Fruit fly (Drosophila melanogaster): ENCODE data around the gene Spn77Bc.

Gene Spn77Bc

DNA sequence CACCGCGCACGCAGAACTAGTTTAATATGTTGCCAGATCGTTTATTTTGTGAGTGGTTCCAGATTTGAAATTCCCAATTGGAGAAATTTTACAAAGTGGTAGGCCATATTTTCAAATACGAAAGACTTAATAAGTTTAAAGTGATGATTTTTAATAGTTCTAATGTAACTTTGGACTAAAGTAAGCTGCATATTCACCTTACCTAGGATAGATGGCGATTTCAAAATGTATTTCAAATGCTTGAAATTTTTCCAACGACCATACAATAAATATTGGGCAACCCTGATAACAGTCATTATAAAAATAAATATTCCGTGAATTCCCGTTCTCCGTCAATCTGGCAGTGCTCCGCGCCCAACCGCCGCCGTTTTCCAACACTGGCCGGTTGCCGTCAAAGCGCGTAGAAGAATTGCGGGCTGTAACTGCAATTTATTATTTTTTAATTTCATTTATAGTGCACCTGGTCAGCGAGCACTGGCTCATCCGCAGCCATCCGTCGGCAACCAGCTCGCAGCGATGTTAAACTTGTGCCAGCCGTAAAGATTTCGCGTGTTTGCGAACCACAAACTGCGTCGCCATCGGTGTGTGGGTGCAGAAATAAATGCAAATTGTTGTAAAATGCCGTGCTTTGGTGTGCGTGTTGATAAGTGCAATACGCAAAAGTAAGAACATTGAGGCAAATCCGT lies 33.6 kb downstream of the Spn77Bc start, which contains the start of the genes Ide and RhoBTB (continued):
- TF ChIP-seq nerfin-1 (tag; optimal IDR thresholded peaks at IDR 0.05), result peak; percentile 54
- peak; percentile 99 for TF ChIP-seq CG3995 (GFP tag; optimal IDR thresholded peaks at IDR 0.05)
- no peak for TF ChIP-seq ac (GFP tag; optimal IDR thresholded peaks at IDR 0.05)
- TF ChIP-seq CG12236 (GFP tag; optimal IDR thresholded peaks at IDR 0.05), result peak; percentile 67
- TF ChIP-seq CG2129 (GFP tag; IDR thresholded peaks at IDR 0.05; ENCODE audit: partially characterized antibody), result no peak
- TF ChIP-seq amos (GFP tag; IDR thresholded peaks at IDR 0.05; ENCODE audit: partially characterized antibody), result 0 out of 2 replicates have a peak, but pooled peaks have one; percentile 10
- no peak for TF ChIP-seq fd64A (GFP tag; optimal IDR thresholded peaks at IDR 0.05)
- TF ChIP-seq H15 (GFP tag; IDR thresholded peaks at IDR 0.05), result no peak; the same call in 2 of the 3 replicates
- no peak for TF ChIP-seq CG6854 (GFP tag; optimal IDR thresholded peaks at IDR 0.05)
- TF ChIP-seq D (optimal IDR thresholded peaks at IDR 0.05), result peak; percentile 53
- TF ChIP-seq D (GFP tag; optimal IDR thresholded peaks at IDR 0.05), result peak; percentile 50
- TF ChIP-seq chn (GFP tag; optimal IDR thresholded peaks at IDR 0.05), result peak; percentile 86
- TF ChIP-seq tin (GFP tag; optimal IDR thresholded peaks at IDR 0.05), result peak; percentile 77
- peak; percentile 52 for TF ChIP-seq CG13123 (GFP tag; optimal IDR thresholded peaks at IDR 0.05)
- peak; percentile 48 for TF ChIP-seq HHEX (GFP tag; optimal IDR thresholded peaks at IDR 0.05)
- peak; percentile 85 for TF ChIP-seq CG7372 (GFP tag; IDR thresholded peaks at IDR 0.05)
- TF ChIP-seq Hmx (GFP tag; optimal IDR thresholded peaks at IDR 0.05), result no peak
- peak; percentile 89 for TF ChIP-seq bab2 (GFP tag; optimal IDR thresholded peaks at IDR 0.05)
- TF ChIP-seq CG11085 (GFP tag; IDR thresholded peaks at IDR 0.05), result peak; percentile 84
- TF ChIP-seq schlank (tag; optimal IDR thresholded peaks at IDR 0.05), result peak; percentile 76
- TF ChIP-seq Med (GFP tag), result peak; percentile 94
- TF ChIP-seq corto (GFP tag; optimal IDR thresholded peaks at IDR 0.05), result no peak
- no peak for TF ChIP-seq otp (GFP tag; IDR thresholded peaks at IDR 0.05)
- peak; percentile 23; the same call in 1 of the 2 replicates for TF ChIP-seq stc (GFP tag; IDR thresholded peaks at IDR 0.05)
- peak; percentile 19 for TF ChIP-seq BtbVII (GFP tag; optimal IDR thresholded peaks at IDR 0.05)
- TF ChIP-seq gsb-n (tag; optimal IDR thresholded peaks at IDR 0.05), result no peak
- 0 out of 2 replicates have a peak, but pooled peaks have one; percentile 41 for TF ChIP-seq ara (GFP tag; IDR thresholded peaks at IDR 0.05)
- TF ChIP-seq jigr1 (GFP tag; IDR thresholded peaks at IDR 0.05), result peak; percentile 15; the same call in 1 of the 3 replicates
- no peak for TF ChIP-seq grn (GFP tag; optimal IDR thresholded peaks at IDR 0.05)
- TF ChIP-seq vvl (GFP tag; IDR thresholded peaks at IDR 0.05), result peak; percentile 66; the same call in 1 of the 2 replicates
- TF ChIP-seq CG4617 (GFP tag; optimal IDR thresholded peaks at IDR 0.05; ENCODE audit: borderline replicate concordance), result peak; percentile 54
- peak; percentile 10; the same call in 1 of the 2 replicates for TF ChIP-seq Poxn (GFP tag; IDR thresholded peaks at IDR 0.05)
- TF ChIP-seq CG11695 (GFP tag; IDR thresholded peaks at IDR 0.05), result no peak
- TF ChIP-seq CG12391 (tag; optimal IDR thresholded peaks at IDR 0.05), result peak; percentile 84
- TF ChIP-seq nau (GFP tag; optimal IDR thresholded peaks at IDR 0.05), result no peak
- TF ChIP-seq Kr (GFP tag; optimal IDR thresholded peaks at IDR 0.05), result no peak
- TF ChIP-seq CG33557 (GFP tag; optimal IDR thresholded peaks at IDR 0.05), result peak; percentile 65
- peak; percentile 80 for TF ChIP-seq al (GFP tag; IDR thresholded peaks at IDR 0.05)
- no peak for TF ChIP-seq CG16779 (GFP tag; IDR thresholded peaks at IDR 0.05)
- peak; percentile 66 for TF ChIP-seq Sry-δ (GFP tag; optimal IDR thresholded peaks at IDR 0.05)
- TF ChIP-seq CG2712 (tag; optimal IDR thresholded peaks at IDR 0.05), result peak; percentile 75
- TF ChIP-seq CG11723 (GFP tag; optimal IDR thresholded peaks at IDR 0.05), result peak; percentile 53
- no peak for TF ChIP-seq tio (GFP tag; optimal IDR thresholded peaks at IDR 0.05)
- peak; percentile 94 for TF ChIP-seq Elba2 (GFP tag; optimal IDR thresholded peaks at IDR 0.05)
- peak; percentile 51; the same call in 1 of the 2 replicates for TF ChIP-seq ham (GFP tag; IDR thresholded peaks at IDR 0.05)
- peak; percentile 78 for TF ChIP-seq PHDP (tag; optimal IDR thresholded peaks at IDR 0.05)
- TF ChIP-seq maf-S (GFP tag; optimal IDR thresholded peaks at IDR 0.05), result peak; percentile 84
- peak; percentile 52 for TF ChIP-seq en (GFP tag; optimal IDR thresholded peaks at IDR 0.05)
- peak in 1 of 2 experiments; percentile 23 for TF ChIP-seq Trl (optimal IDR thresholded peaks at IDR 0.05)
- TF ChIP-seq Trl (GFP tag; optimal IDR thresholded peaks at IDR 0.05), result peak; percentile 86
